Worm (Caenorhabditis elegans): ENCODE results near the gene lmp-1.
A peak's percentile ranks its signal among the peaks of the same experiment; 100 is the strongest.

Gene lmp-1

ce11 chrX:6337338-6337737 is 40.1 kb downstream of the lmp-1 start:
- TF ChIP-seq zag-1 (tag; optimal IDR thresholded peaks at IDR 0.05) = no peak
- TF ChIP-seq unc-62 (GFP tag; optimal IDR thresholded peaks at IDR 0.05) = no peak
- TF ChIP-seq ceh-82 (tag; optimal IDR thresholded peaks at IDR 0.05) = no peak
- no peak for TF ChIP-seq nhr-25 (tag; optimal IDR thresholded peaks at IDR 0.05)
- no peak for TF ChIP-seq blmp-1 (tag; optimal IDR thresholded peaks at IDR 0.05; ENCODE audit: insufficient read depth)
- TF ChIP-seq alr-1 (tag; optimal IDR thresholded peaks at IDR 0.05) = no peak
- no peak for TF ChIP-seq nhr-23 (tag; optimal IDR thresholded peaks at IDR 0.05)
- no peak for TF ChIP-seq ztf-11 (tag; optimal IDR thresholded peaks at IDR 0.05)
- no peak for TF ChIP-seq mdl-1 (tag; optimal IDR thresholded peaks at IDR 0.05)
- TF ChIP-seq sma-9 (GFP tag; optimal IDR thresholded peaks at IDR 0.05) = no peak
- TF ChIP-seq sma-9 (tag; optimal IDR thresholded peaks at IDR 0.05) = no peak
- no peak for TF ChIP-seq fos-1 (tag; optimal IDR thresholded peaks at IDR 0.05)
- TF ChIP-seq lin-39 (tag; optimal IDR thresholded peaks at IDR 0.05) = no peak
- TF ChIP-seq ztf-4 (tag; optimal IDR thresholded peaks at IDR 0.05) = no peak
- TF ChIP-seq nhr-12 (tag; optimal IDR thresholded peaks at IDR 0.05) = no peak
- TF ChIP-seq nhr-129 (tag; optimal IDR thresholded peaks at IDR 0.05) = no peak
- TF ChIP-seq F13H6.1 (tag; optimal IDR thresholded peaks at IDR 0.05) = no peak
- TF ChIP-seq nhr-6 (tag; optimal IDR thresholded peaks at IDR 0.05) = no peak

ce11 chrX:6334602-6335001 is 42.9 kb downstream of the lmp-1 start:
- TF ChIP-seq ztf-4 (tag; optimal IDR thresholded peaks at IDR 0.05) (no peak), ztf-1 (GFP tag; conservative IDR thresholded peaks at IDR 0.05) (0 out of 2 replicates have a peak, but pooled peaks have one; percentile 76)

- TF ChIP-seq lin-11 (tag; optimal IDR thresholded peaks at IDR 0.05) = no peak
- no peak for TF ChIP-seq nhr-11 (tag; optimal IDR thresholded peaks at IDR 0.05)
- TF ChIP-seq nhr-23 (tag; optimal IDR thresholded peaks at IDR 0.05) = no peak
- no peak for TF ChIP-seq lsy-2 (tag; optimal IDR thresholded peaks at IDR 0.05)
- no peak for TF ChIP-seq ceh-16 (tag; optimal IDR thresholded peaks at IDR 0.05)
- no peak for TF ChIP-seq alr-1 (tag; optimal IDR thresholded peaks at IDR 0.05)
- TF ChIP-seq unc-55 (GFP tag; optimal IDR thresholded peaks at IDR 0.05) = no peak
- no peak for TF ChIP-seq nhr-77 (tag; optimal IDR thresholded peaks at IDR 0.05)
- TF ChIP-seq ceh-82 (tag; optimal IDR thresholded peaks at IDR 0.05) = no peak
- TF ChIP-seq crh-2 (tag; optimal IDR thresholded peaks at IDR 0.05) = no peak
- TF ChIP-seq sma-3 (GFP tag; optimal IDR thresholded peaks at IDR 0.05) = no peak
Observed at ce11 chrX:6333998-6334397, 43.5 kb downstream of the lmp-1 start, which contains the start of gene col-171. col-171 (plus strand) TSS chrX:6334298.

- TF ChIP-seq nhr-25 (tag; optimal IDR thresholded peaks at IDR 0.05) = no peak
- TF ChIP-seq ztf-11 (tag; optimal IDR thresholded peaks at IDR 0.05) = no peak
- no peak for TF ChIP-seq lin-11 (tag; optimal IDR thresholded peaks at IDR 0.05)
- TF ChIP-seq ztf-4 (tag; optimal IDR thresholded peaks at IDR 0.05) = no peak
- TF ChIP-seq nhr-129 (tag; optimal IDR thresholded peaks at IDR 0.05) = no peak
- no peak for TF ChIP-seq sma-3 (GFP tag; optimal IDR thresholded peaks at IDR 0.05)
- TF ChIP-seq nhr-21 (tag; optimal IDR thresholded peaks at IDR 0.05) = no peak
- no peak for TF ChIP-seq snpc-4 (tag; optimal IDR thresholded peaks at IDR 0.05)
- TF ChIP-seq F13H6.1 (tag; optimal IDR thresholded peaks at IDR 0.05) = no peak
- no peak for TF ChIP-seq blmp-1 (tag; optimal IDR thresholded peaks at IDR 0.05; ENCODE audit: insufficient read depth)
- no peak for TF ChIP-seq mdl-1 (tag; optimal IDR thresholded peaks at IDR 0.05)
- no peak for TF ChIP-seq skn-1 (tag; optimal IDR thresholded peaks at IDR 0.05)
- no peak for TF ChIP-seq sma-9 (GFP tag; optimal IDR thresholded peaks at IDR 0.05)
- TF ChIP-seq sma-9 (tag; optimal IDR thresholded peaks at IDR 0.05) = no peak
- no peak for TF ChIP-seq egl-27 (tag; optimal IDR thresholded peaks at IDR 0.05)
- TF ChIP-seq nhr-6 (tag; optimal IDR thresholded peaks at IDR 0.05) = no peak
- TF ChIP-seq nhr-237 (tag; optimal IDR thresholded peaks at IDR 0.05) = no peak
- TF ChIP-seq ceh-82 (tag; optimal IDR thresholded peaks at IDR 0.05) = no peak
- TF ChIP-seq nhr-10 (tag; optimal IDR thresholded peaks at IDR 0.05) = no peak
- TF ChIP-seq nhr-11 (tag; optimal IDR thresholded peaks at IDR 0.05) = no peak
- TF ChIP-seq dmd-4 (tag; optimal IDR thresholded peaks at IDR 0.05) = no peak
Observed at ce11 chrX:6331409-6331808, 46.1 kb downstream of the lmp-1 start, which contains the start of gene col-170. col-170 (plus strand) TSS chrX:6331709.

ce11 chrX:6328860-6329259 is 48.6 kb downstream of the lmp-1 start, which contains the start of gene col-169:
col-169 (plus strand) TSS chrX:6329160.
- no peak for TF ChIP-seq unc-39 (tag; optimal IDR thresholded peaks at IDR 0.05)
- TF ChIP-seq zag-1 (tag; optimal IDR thresholded peaks at IDR 0.05) = no peak
- TF ChIP-seq egl-27 (tag; optimal IDR thresholded peaks at IDR 0.05) = no peak
- no peak for TF ChIP-seq mab-5 (tag; optimal IDR thresholded peaks at IDR 0.05)
- TF ChIP-seq ceh-16 (tag; optimal IDR thresholded peaks at IDR 0.05) = no peak
- TF ChIP-seq dmd-4 (tag; optimal IDR thresholded peaks at IDR 0.05) = no peak
- TF ChIP-seq Y55F3AM.14 (GFP tag; optimal IDR thresholded peaks at IDR 0.05) = no peak
- no peak for TF ChIP-seq crh-2 (tag; optimal IDR thresholded peaks at IDR 0.05)
- TF ChIP-seq alr-1 (tag; optimal IDR thresholded peaks at IDR 0.05) = no peak
- no peak for TF ChIP-seq nhr-12 (tag; optimal IDR thresholded peaks at IDR 0.05)
- TF ChIP-seq mbf-1 (tag; optimal IDR thresholded peaks at IDR 0.05) = no peak
- no peak for TF ChIP-seq sem-4 (tag; optimal IDR thresholded peaks at IDR 0.05)
- no peak for TF ChIP-seq nhr-10 (tag; optimal IDR thresholded peaks at IDR 0.05)
- TF ChIP-seq unc-55 (GFP tag; optimal IDR thresholded peaks at IDR 0.05) = no peak
- TF ChIP-seq nhr-129 (tag; optimal IDR thresholded peaks at IDR 0.05) = no peak
- TF ChIP-seq ceh-82 (tag; optimal IDR thresholded peaks at IDR 0.05) = no peak
- no peak for TF ChIP-seq mdl-1 (tag; optimal IDR thresholded peaks at IDR 0.05)
- no peak for TF ChIP-seq aly-2 (tag; optimal IDR thresholded peaks at IDR 0.05)
- TF ChIP-seq ztf-1 (GFP tag; conservative IDR thresholded peaks at IDR 0.05) = no peak
